Fruit fly (Drosophila melanogaster): ENCODE data around the gene Atg3.

Atg3 gene

DNA sequence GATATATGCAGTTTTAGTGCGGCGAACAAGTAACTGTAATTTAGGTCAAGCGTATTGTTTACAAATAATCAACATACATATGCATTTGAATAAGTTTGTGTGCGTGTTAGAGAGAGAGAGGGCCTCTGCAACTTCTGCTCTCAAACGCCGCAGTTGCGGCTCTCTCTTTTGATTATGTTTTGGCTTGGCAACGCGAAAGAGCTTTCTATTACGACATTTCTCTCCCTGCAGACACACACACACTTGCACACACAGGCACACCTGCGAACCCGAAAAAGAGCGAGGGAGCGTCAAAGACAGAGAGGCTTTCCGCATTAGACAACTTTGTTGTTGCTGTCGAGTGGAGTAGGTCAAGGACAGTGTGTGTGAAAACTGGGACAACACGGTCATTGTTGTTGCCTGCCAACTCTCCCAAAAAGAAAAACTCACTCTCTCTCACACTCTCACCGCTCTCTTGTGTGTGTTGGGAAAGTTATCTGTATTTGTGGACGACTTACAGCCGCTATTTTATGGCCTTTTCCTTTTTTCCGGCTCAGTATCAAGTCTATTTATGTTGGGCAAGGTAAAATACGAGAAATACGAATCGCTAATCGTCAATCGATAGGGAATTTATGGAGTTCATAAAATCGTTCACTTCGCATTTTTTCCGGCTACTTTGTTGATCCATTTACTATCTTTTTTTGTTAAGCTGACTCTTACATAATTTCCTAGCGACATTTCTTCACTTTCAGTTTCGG lies 8.8 kb downstream of the Atg3 start (continued):
- TF ChIP-seq pan (optimal IDR thresholded peaks at IDR 0.05) (no peak), pan (GFP tag; optimal IDR thresholded peaks at IDR 0.05 in 1 of 2, IDR thresholded peaks at IDR 0.05 in 1 of 2) (peak in 1 of 2 experiments; percentile 38), Fer1 (GFP tag; optimal IDR thresholded peaks at IDR 0.05) (peak; percentile 52), CG11560 (tag; IDR thresholded peaks at IDR 0.05) (no peak), CG4617 (GFP tag; optimal IDR thresholded peaks at IDR 0.05; ENCODE audit: borderline replicate concordance) (no peak), sna (GFP tag; IDR thresholded peaks at IDR 0.05; ENCODE audit: partially characterized antibody) (peak; percentile 52; the same call in 1 of the 2 replicates), hkb (optimal IDR thresholded peaks at IDR 0.05) (no peak), hkb (GFP tag; IDR thresholded peaks at IDR 0.05) (peak; percentile 43; the same call in 1 of the 2 replicates), abd-A (tag; optimal IDR thresholded peaks at IDR 0.05) (peak; percentile 77), CG11456 (GFP tag; IDR thresholded peaks at IDR 0.05) (no peak), z (GFP tag; IDR thresholded peaks at IDR 0.05) (peak; percentile 79; the same call in 2 of the 3 replicates), dysf (GFP tag; IDR thresholded peaks at IDR 0.05) (0 out of 3 replicates have a peak, but pooled peaks have one; percentile 20), Eip74EF (GFP tag; optimal IDR thresholded peaks at IDR 0.05) (peak in 1 of 2 experiments; percentile 59), seq (GFP tag; IDR thresholded peaks at IDR 0.05) (peak; percentile 8; the same call in 1 of the 2 replicates), ranshi (GFP tag; IDR thresholded peaks at IDR 0.05) (peak; percentile 22; the same call in 1 of the 2 replicates), CG32772 (GFP tag; IDR thresholded peaks at IDR 0.05) (no peak), Xrp1 (GFP tag; IDR thresholded peaks at IDR 0.05) (no peak), nerfin-2 (GFP tag; IDR thresholded peaks at IDR 0.05; ENCODE audit: partially characterized antibody) (no peak)

DNA sequence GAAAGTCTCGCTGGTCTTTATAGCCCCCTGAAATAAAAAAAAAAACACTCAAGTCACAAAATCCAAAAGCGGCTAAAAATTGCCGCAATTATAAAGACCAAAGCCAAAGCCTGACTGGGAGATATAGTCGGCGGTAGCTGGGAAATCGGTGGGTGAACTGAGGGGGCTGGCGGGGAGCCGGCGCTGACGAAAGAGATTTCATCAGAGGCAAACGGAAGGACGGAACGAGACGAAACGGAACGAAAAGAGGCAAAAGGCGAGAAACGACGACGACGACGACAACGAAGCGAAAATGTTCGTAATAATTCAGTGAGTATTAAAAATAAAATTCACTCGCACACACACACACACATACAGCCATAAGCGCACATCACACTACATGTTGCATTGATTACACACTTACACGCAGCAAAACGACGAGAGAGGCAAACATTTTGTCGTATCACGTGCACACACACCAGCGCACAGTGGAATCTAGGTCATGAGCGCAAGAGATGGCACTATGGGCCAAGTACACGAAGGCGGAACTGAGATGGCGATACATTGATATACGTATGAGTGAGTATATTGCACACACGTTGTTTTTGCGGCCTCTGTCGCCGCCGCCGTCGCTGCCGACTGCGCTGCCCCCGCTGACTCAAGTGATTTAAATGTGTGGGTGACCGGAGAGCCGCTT lies 10.5 kb downstream of the Atg3 start:
- peak; percentile 85 for TF ChIP-seq Med (GFP tag)
- no peak for TF ChIP-seq Kr (GFP tag; optimal IDR thresholded peaks at IDR 0.05)
- TF ChIP-seq H15 (GFP tag; IDR thresholded peaks at IDR 0.05): no peak
- TF ChIP-seq CG12744 (GFP tag; optimal IDR thresholded peaks at IDR 0.05): no peak
- peak; percentile 83 for TF ChIP-seq scrt (GFP tag; optimal IDR thresholded peaks at IDR 0.05)
- TF ChIP-seq Drgx (GFP tag; IDR thresholded peaks at IDR 0.05): peak; percentile 69
- TF ChIP-seq CG11695 (GFP tag; IDR thresholded peaks at IDR 0.05): 0 out of 3 replicates have a peak, but pooled peaks have one; percentile 12
- no peak for TF ChIP-seq CG4617 (GFP tag; optimal IDR thresholded peaks at IDR 0.05; ENCODE audit: borderline replicate concordance)
- no peak for TF ChIP-seq crp (GFP tag; optimal IDR thresholded peaks at IDR 0.05)
- no peak for TF ChIP-seq grau (tag; optimal IDR thresholded peaks at IDR 0.05)
- no peak for TF ChIP-seq ken (GFP tag; IDR thresholded peaks at IDR 0.05)
- peak; percentile 67; the same call in 1 of the 2 replicates for TF ChIP-seq vvl (GFP tag; IDR thresholded peaks at IDR 0.05)
- TF ChIP-seq NC2α (GFP tag; optimal IDR thresholded peaks at IDR 0.05): no peak
- 0 out of 2 replicates have a peak, but pooled peaks have one; percentile 45 for TF ChIP-seq CG13287 (GFP tag; IDR thresholded peaks at IDR 0.05; ENCODE audit: partially characterized antibody)
- TF ChIP-seq Trl (optimal IDR thresholded peaks at IDR 0.05): peak; percentile 58 to 82
- TF ChIP-seq Trl (GFP tag; optimal IDR thresholded peaks at IDR 0.05): no peak
- TF ChIP-seq Aef1 (GFP tag; IDR thresholded peaks at IDR 0.05): no peak
- TF ChIP-seq kah (GFP tag; optimal IDR thresholded peaks at IDR 0.05): peak; percentile 16
- TF ChIP-seq CG1832 (GFP tag; optimal IDR thresholded peaks at IDR 0.05): peak; percentile 78
- TF ChIP-seq twi (tag; optimal IDR thresholded peaks at IDR 0.05): peak; percentile 20
- TF ChIP-seq dysf (GFP tag; IDR thresholded peaks at IDR 0.05): no peak
- TF ChIP-seq CG10979 (tag; optimal IDR thresholded peaks at IDR 0.05): peak; percentile 20
- peak; percentile 98 for TF ChIP-seq abd-A (tag; optimal IDR thresholded peaks at IDR 0.05)
- 0 out of 2 replicates have a peak, but pooled peaks have one; percentile 26 for TF ChIP-seq HLH3B (GFP tag; IDR thresholded peaks at IDR 0.05)
- TF ChIP-seq trh (GFP tag; optimal IDR thresholded peaks at IDR 0.05): no peak
- TF ChIP-seq Nf-YC (tag; optimal IDR thresholded peaks at IDR 0.05): peak; percentile 34
- TF ChIP-seq CG7271 (tag; optimal IDR thresholded peaks at IDR 0.05): no peak
- peak; percentile 64 for TF ChIP-seq BtbVII (GFP tag; optimal IDR thresholded peaks at IDR 0.05)
- peak; percentile 68 for TF ChIP-seq sens (GFP tag)
- peak; percentile 12 for TF ChIP-seq psq (GFP tag; optimal IDR thresholded peaks at IDR 0.05)
- TF ChIP-seq Fer1 (GFP tag; optimal IDR thresholded peaks at IDR 0.05): peak; percentile 66
- TF ChIP-seq unpg (GFP tag; optimal IDR thresholded peaks at IDR 0.05): peak; percentile 14
- TF ChIP-seq cad (GFP tag; optimal IDR thresholded peaks at IDR 0.05): no peak

Measured in whole organism, embryonic.